Worm (Caenorhabditis elegans) whole organism, L4 larva: ENCODE measurements around the gene C05G5.3.

Source experiments
- ZK546.5 ChIP-seq, 2 experiments: sonication (generic microtip); optimal IDR thresholded peaks; 2 replicates each; lab custom pipeline; 2017; ENCODE audit warnings: missing biosample characterization in 2 of 2, missing genetic modification characterization in 2 of 2
- ceh-82 ChIP-seq: sonication (generic microtip); optimal IDR thresholded peaks from 2 replicates; lab custom pipeline; 2017; ENCODE audit warnings: missing biosample characterization, missing genetic modification characterization
- egl-27 ChIP-seq: sonication (generic microtip); optimal IDR thresholded peaks from 3 replicates; lab custom pipeline; 2017; ENCODE audit warnings: missing biosample characterization, missing genetic modification reagents, missing genetic modification characterization
- lin-38 ChIP-seq: fragments of 200-800 bp; sonication (Bioruptor generic); IDR thresholded peaks from 2 replicates; pipeline ENCODE4 v1.3.6; 2022; ENCODE audit warnings: missing genetic modification reagents, missing genetic modification characterization, missing compliant biosample characterization
- nhr-10 ChIP-seq: fragments of 150-350 bp; optimal IDR thresholded peaks from 2 replicates; lab custom pipeline; 2014; ENCODE audit warnings: missing biosample characterization, missing genetic modification characterization
- php-3 ChIP-seq: fragments of 200-800 bp; sonication (Bioruptor generic); IDR thresholded peaks from 2 replicates; pipeline ENCODE4 v1.3.6; 2022; ENCODE audit warnings: missing genetic modification reagents, missing genetic modification characterization, missing compliant biosample characterization
- spr-3 ChIP-seq: fragments of 200-800 bp; sonication (Bioruptor generic); optimal IDR thresholded peaks from 2 replicates; lab custom pipeline; 2018; ENCODE audit warnings: mild to moderate bottlenecking, missing genetic modification characterization, missing compliant biosample characterization
- zag-1 ChIP-seq: fragments of 150-350 bp; optimal IDR thresholded peaks from 2 replicates; lab custom pipeline; 2014; ENCODE audit warnings: missing biosample characterization, missing genetic modification characterization

DNA sequence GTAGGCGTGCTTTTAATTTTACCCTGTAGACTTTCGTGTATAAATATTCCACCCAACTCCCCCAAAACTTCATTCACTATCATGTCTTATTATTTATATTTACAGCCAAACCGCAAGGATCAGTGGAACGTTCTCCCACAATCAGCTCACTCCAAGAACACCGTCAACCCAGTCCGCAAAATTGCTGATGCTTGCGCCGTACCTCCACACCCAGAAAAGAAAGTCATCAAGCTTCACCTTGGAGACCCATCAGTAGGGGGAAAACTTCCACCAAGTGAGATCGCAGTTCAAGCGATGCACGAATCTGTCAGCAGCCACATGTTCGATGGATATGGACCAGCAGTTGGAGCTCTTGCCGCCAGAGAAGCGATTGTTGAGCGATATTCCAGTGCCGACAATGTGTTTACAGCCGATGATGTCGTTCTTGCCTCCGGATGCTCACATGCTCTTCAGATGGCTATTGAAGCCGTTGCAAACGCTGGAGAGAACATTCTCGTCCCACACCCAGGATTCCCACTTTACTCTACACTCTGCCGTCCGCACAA is 39.5 kb upstream of the C05G5.3 start:
- TF ChIP-seq spr-3 (GFP tag; lab: Kevin White, UChicago), result no peak
- no peak for TF ChIP-seq egl-27 (tag; lab: Kevin White, UChicago)
- TF ChIP-seq ceh-82 (tag; lab: Kevin White, UChicago), result no peak
- no peak for TF ChIP-seq ZK546.5 (tag; optimal IDR thresholded peaks at IDR 0.05; lab: Kevin White, UChicago)
- TF ChIP-seq lin-38, result no peak
- no peak for TF ChIP-seq zag-1 (tag; lab: Kevin White, UChicago)
- no peak for TF ChIP-seq nhr-10 (tag; lab: Kevin White, UChicago)
- TF ChIP-seq php-3 (GFP tag; lab: Robert Waterston, UW), result no peak
